Worm (Caenorhabditis elegans) whole organism, young adult: Measurements from ENCODE around the gene F14D7.14.

Experiments
- F10E7.11 ChIP-seq: sonication (generic microtip); optimal IDR thresholded peaks from 2 replicates; lab custom pipeline; 2017; ENCODE audit warnings: mild to moderate bottlenecking, missing genetic modification characterization, moderate library complexity, missing compliant biosample characterization
- F22D6.2 ChIP-seq: sonication (generic microtip); optimal IDR thresholded peaks from 2 replicates; lab custom pipeline; 2016; ENCODE audit warnings: mild to moderate bottlenecking, missing genetic modification characterization, missing compliant biosample characterization
- F23B12.7 ChIP-seq: sonication (generic microtip); optimal IDR thresholded peaks from 2 replicates; lab custom pipeline; 2017; ENCODE audit warnings: missing genetic modification characterization, mild to moderate bottlenecking, missing compliant biosample characterization, antibody characterized with exemption, moderate library complexity; ENCODE audit not compliant: insufficient read depth
- F52B5.7 ChIP-seq: sonication (generic microtip); optimal IDR thresholded peaks from 2 replicates; lab custom pipeline; 2016; ENCODE audit warnings: mild to moderate bottlenecking, missing genetic modification characterization, missing compliant biosample characterization
- F55B11.4 ChIP-seq: sonication (generic microtip); optimal IDR thresholded peaks from 2 replicates; lab custom pipeline; 2016; ENCODE audit warnings: missing compliant biosample characterization, missing genetic modification characterization, borderline replicate concordance; ENCODE audit not compliant: insufficient read depth
- F57A8.1 ChIP-seq: fragments of 200-800 bp; sonication (Bioruptor generic); optimal IDR thresholded peaks from 2 replicates; lab custom pipeline; 2018; ENCODE audit warnings: mild to moderate bottlenecking, missing genetic modification characterization, moderate library complexity, missing compliant biosample characterization
- F57C9.4 ChIP-seq: sonication (generic microtip); optimal IDR thresholded peaks from 2 replicates; lab custom pipeline; 2017; ENCODE audit warnings: mild to moderate bottlenecking, missing genetic modification characterization, missing compliant biosample characterization
- Y53F4B.3 ChIP-seq: fragments of 200-800 bp; sonication (Bioruptor generic); IDR thresholded peaks from 2 replicates; pipeline ENCODE4 v1.3.6; 2022; ENCODE audit warnings: missing genetic modification reagents, missing genetic modification characterization, missing compliant biosample characterization
- Y56A3A.18 ChIP-seq: fragments of 200-800 bp; sonication (Bioruptor generic); IDR thresholded peaks from 2 replicates; pipeline ENCODE4 v1.3.6; 2022; ENCODE audit warnings: missing genetic modification reagents, missing genetic modification characterization, missing compliant biosample characterization
- Y95B8A.8 ChIP-seq: fragments of 200-800 bp; sonication (Bioruptor generic); IDR thresholded peaks from 2 replicates; pipeline ENCODE4 v1.3.6; 2022; ENCODE audit warnings: missing genetic modification reagents, missing genetic modification characterization, missing compliant biosample characterization
- aptf-2 ChIP-seq: fragments of 200-800 bp; sonication (Bioruptor generic); conservative IDR thresholded peaks from 2 replicates; pipeline ENCODE4 v1.3.6; 2022; ENCODE audit warnings: missing genetic modification reagents, missing genetic modification characterization, missing compliant biosample characterization
- aptf-3 ChIP-seq: fragments of 200-800 bp; sonication (Bioruptor generic); IDR thresholded peaks from 2 replicates; pipeline ENCODE4 v1.3.6; 2022; ENCODE audit warnings: missing genetic modification characterization, missing compliant biosample characterization
- athp-1 ChIP-seq: sonication (generic microtip); optimal IDR thresholded peaks from 2 replicates; lab custom pipeline; 2017; ENCODE audit warnings: mild to moderate bottlenecking, missing genetic modification characterization, missing compliant biosample characterization
- attf-5 ChIP-seq: fragments of 200-800 bp; sonication (Bioruptor generic); optimal IDR thresholded peaks from 2 replicates; lab custom pipeline; 2018; ENCODE audit warnings: mild to moderate bottlenecking, missing genetic modification characterization, missing compliant biosample characterization
- bed-2 ChIP-seq: fragments of 200-800 bp; sonication (Bioruptor generic); IDR thresholded peaks from 2 replicates; pipeline ENCODE4 v1.3.6; 2022; ENCODE audit warnings: missing genetic modification reagents, missing genetic modification characterization, missing compliant biosample characterization
- cebp-1 ChIP-seq, 2 experiments: fragments of 200-800 bp in 1 of 2; sonication (Bioruptor generic) in 1 of 2; sonication (generic microtip) in 1 of 2; IDR thresholded peaks in 1 of 2; optimal IDR thresholded peaks in 1 of 2; 2 replicates each; pipeline versions ENCODE4 v1.3.6 to Lab custom; 2017 to 2022; ENCODE audit warnings: missing compliant biosample characterization in 2 of 2, missing genetic modification characterization in 2 of 2, mild to moderate bottlenecking in 1 of 2, missing genetic modification reagents in 1 of 2, moderate library complexity in 1 of 2
- ceh-58 ChIP-seq: fragments of 200-800 bp; sonication (Bioruptor generic); IDR thresholded peaks from 2 replicates; pipeline ENCODE4 v1.3.6; 2022; ENCODE audit warnings: missing genetic modification characterization, missing compliant biosample characterization
- ceh-91 ChIP-seq: fragments of 200-800 bp; sonication (Bioruptor generic); IDR thresholded peaks from 2 replicates; pipeline ENCODE4 v1.3.6; 2022; ENCODE audit warnings: missing genetic modification reagents, missing genetic modification characterization, missing compliant biosample characterization
- dox-1 ChIP-seq: fragments of 200-800 bp; sonication (Bioruptor generic); IDR thresholded peaks from 2 replicates; pipeline ENCODE4 v1.3.6; 2022; ENCODE audit warnings: missing genetic modification reagents, missing genetic modification characterization, missing compliant biosample characterization
- dpff-1 ChIP-seq: sonication (generic microtip); optimal IDR thresholded peaks from 2 replicates; lab custom pipeline; 2017; ENCODE audit warnings: mild to moderate bottlenecking, missing genetic modification characterization, missing compliant biosample characterization
- egrh-3 ChIP-seq: fragments of 200-800 bp; sonication (Bioruptor generic); IDR thresholded peaks from 2 replicates; pipeline ENCODE4 v1.3.6; 2022; ENCODE audit warnings: missing genetic modification reagents, missing genetic modification characterization, missing compliant biosample characterization
- ets-4 ChIP-seq: fragments of 200-800 bp; sonication (Bioruptor generic); optimal IDR thresholded peaks from 2 replicates; lab custom pipeline; 2018; ENCODE audit warnings: mild to moderate bottlenecking, missing genetic modification characterization, missing compliant biosample characterization
- fkh-3 ChIP-seq: sonication (generic microtip); optimal IDR thresholded peaks from 2 replicates; lab custom pipeline; 2016; ENCODE audit warnings: mild to moderate bottlenecking, missing genetic modification characterization, missing compliant biosample characterization
- gei-17 ChIP-seq: fragments of 200-800 bp; sonication (Bioruptor generic); optimal IDR thresholded peaks from 2 replicates; lab custom pipeline; 2018; ENCODE audit warnings: mild to moderate bottlenecking, missing genetic modification characterization, missing compliant biosample characterization
- him-1 ChIP-seq: sonication (generic microtip); optimal IDR thresholded peaks from 2 replicates; lab custom pipeline; 2016; ENCODE audit warnings: missing genotype, missing genetic modification reagents, missing genetic modification characterization, missing compliant biosample characterization
- hmg-1.2 ChIP-seq: fragments of 200-800 bp; sonication (Bioruptor generic); IDR thresholded peaks from 2 replicates; pipeline ENCODE4 v1.3.6; 2022; ENCODE audit warnings: missing genetic modification reagents, missing genetic modification characterization, missing compliant biosample characterization
- lin-54 ChIP-seq: fragments of 200-800 bp; sonication (Bioruptor generic); optimal IDR thresholded peaks from 2 replicates; lab custom pipeline; 2018; ENCODE audit warnings: mild to moderate bottlenecking, missing genetic modification characterization, missing compliant biosample characterization
- lsl-1 ChIP-seq: fragments of 200-800 bp; sonication (Bioruptor generic); optimal IDR thresholded peaks from 2 replicates; lab custom pipeline; 2018; ENCODE audit warnings: mild to moderate bottlenecking, missing genetic modification characterization, moderate library complexity, missing compliant biosample characterization
- madf-10 ChIP-seq: sonication (generic microtip); optimal IDR thresholded peaks from 2 replicates; lab custom pipeline; 2016; ENCODE audit warnings: mild to moderate bottlenecking, missing genetic modification characterization, missing compliant biosample characterization
- madf-6 ChIP-seq: fragments of 200-800 bp; sonication (Bioruptor generic); IDR thresholded peaks from 2 replicates; pipeline ENCODE4 v1.3.6; 2022; ENCODE audit warnings: missing genetic modification reagents, missing genetic modification characterization, missing compliant biosample characterization
- madf-8 ChIP-seq: fragments of 200-800 bp; sonication (Bioruptor generic); conservative IDR thresholded peaks from 2 replicates; pipeline ENCODE4 v1.3.6; 2022; ENCODE audit warnings: missing genetic modification reagents, missing genetic modification characterization, missing compliant biosample characterization
- nfya-1 ChIP-seq: sonication (generic microtip); optimal IDR thresholded peaks from 2 replicates; lab custom pipeline; 2017; ENCODE audit warnings: antibody characterized with exemption, missing compliant biosample characterization, missing genetic modification characterization, borderline replicate concordance; ENCODE audit not compliant: insufficient read depth
- nfya-2 ChIP-seq: fragments of 200-800 bp; sonication (Bioruptor generic); IDR thresholded peaks from 2 replicates; pipeline ENCODE4 v1.3.6; 2022; ENCODE audit warnings: missing genetic modification reagents, missing genetic modification characterization, missing compliant biosample characterization
- nfyb-1 ChIP-seq: fragments of 200-800 bp; sonication (Bioruptor generic); IDR thresholded peaks from 2 replicates; pipeline ENCODE4 v1.3.6; 2022; ENCODE audit warnings: missing genetic modification reagents, missing genetic modification characterization, missing compliant biosample characterization
- nhr-179 ChIP-seq: sonication (generic microtip); optimal IDR thresholded peaks from 2 replicates; lab custom pipeline; 2016; ENCODE audit warnings: mild to moderate bottlenecking, missing genetic modification characterization, missing compliant biosample characterization
- rec-8 ChIP-seq, 2 experiments: sonication (generic microtip); optimal IDR thresholded peaks; 2 replicates each; lab custom pipeline; 2016; ENCODE audit warnings: mild to moderate bottlenecking in 2 of 2, missing genetic modification characterization in 2 of 2, missing genetic modification reagents in 2 of 2, missing genotype in 2 of 2, missing biosample characterization in 1 of 2, missing compliant biosample characterization in 1 of 2, moderate library complexity in 1 of 2
- somi-1 ChIP-seq: fragments of 200-800 bp; sonication (Bioruptor generic); optimal IDR thresholded peaks from 2 replicates; lab custom pipeline; 2018; ENCODE audit warnings: mild to moderate bottlenecking, missing genetic modification characterization, missing compliant biosample characterization
- sptf-2 ChIP-seq: fragments of 200-800 bp; sonication (Bioruptor generic); optimal IDR thresholded peaks from 2 replicates; lab custom pipeline; 2018; ENCODE audit warnings: mild to moderate bottlenecking, missing genetic modification characterization, missing compliant biosample characterization
- zfh-2 ChIP-seq: fragments of 200-800 bp; sonication (Bioruptor generic); conservative IDR thresholded peaks from 2 replicates; pipeline ENCODE4 v1.3.6; 2022; ENCODE audit warnings: missing genetic modification reagents, missing genetic modification characterization, missing compliant biosample characterization
- ztf-6 ChIP-seq: fragments of 200-800 bp; sonication (Bioruptor generic); IDR thresholded peaks from 2 replicates; pipeline ENCODE4 v1.3.6; 2022; ENCODE audit warnings: missing genetic modification reagents, missing genetic modification characterization, missing compliant biosample characterization

Gene F14D7.14

ce11 chrV:14320730-14321319 is 11.1 kb downstream of the F14D7.14 start (continued):
- TF ChIP-seq aptf-2 (GFP tag; lab: Robert Waterston, UW) (no peak), F52B5.7 (tag; lab: Kevin White, UChicago) (no peak), gei-17 (GFP tag; lab: Kevin White, UChicago) (no peak), zfh-2 (GFP tag; lab: Robert Waterston, UW) (peak; percentile 95), lsl-1 (GFP tag; lab: Kevin White, UChicago) (no peak), athp-1 (peak; percentile 15), ets-4 (GFP tag; lab: Kevin White, UChicago) (no peak), ztf-6 (GFP tag; lab: Robert Waterston, UW) (no peak), lin-54 (GFP tag; lab: Kevin White, UChicago) (no peak), fkh-3 (tag; lab: Kevin White, UChicago) (no peak), F55B11.4 (no peak), ceh-91 (GFP tag; lab: Robert Waterston, UW) (no peak), rec-8 (tag; optimal IDR thresholded peaks at IDR 0.05; lab: Kevin White, UChicago) (no peak), F57C9.4 (no peak), aptf-3 (no peak), nhr-179 (tag; lab: Kevin White, UChicago) (no peak), F57A8.1 (GFP tag; lab: Kevin White, UChicago) (peak; percentile 31), madf-8 (no peak), him-1 (tag; lab: Kevin White, UChicago) (no peak), nfya-2 (no peak), dpff-1 (tag; lab: Kevin White, UChicago) (no peak), F22D6.2 (tag; lab: Kevin White, UChicago) (no peak), dox-1 (no peak), nfya-1 (tag; lab: Kevin White, UChicago) (no peak)

DNA sequence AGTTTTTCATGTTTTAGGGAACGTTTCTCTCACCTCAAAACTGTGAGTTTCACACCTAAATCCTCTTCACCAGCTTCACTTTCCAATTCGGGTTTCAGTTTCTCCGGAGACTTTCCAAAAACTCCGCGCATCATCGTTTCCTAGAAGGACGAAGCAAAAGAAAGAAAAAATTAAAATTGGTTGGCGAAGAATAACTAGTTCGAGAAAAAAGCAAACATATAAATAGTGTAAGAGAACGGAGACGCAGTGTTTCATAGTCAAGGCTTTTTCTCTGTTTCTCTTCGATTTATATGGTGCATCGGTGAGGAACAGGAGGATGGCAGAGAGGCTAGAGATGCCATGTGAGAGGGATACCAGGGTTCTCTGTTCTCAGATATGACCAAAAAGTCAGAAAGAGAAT is 13.0 kb downstream of the F14D7.14 start, which contains the start of gene F47B8.3:
TSS of gene F47B8.3 (minus strand) at position 261 of the 400 bp plus-strand sequence.
- TF ChIP-seq madf-6 (GFP tag; lab: Robert Waterston, UW) (no peak), zfh-2 (GFP tag; lab: Robert Waterston, UW) (no peak), Y56A3A.18 (GFP tag; lab: Robert Waterston, UW) (no peak), ceh-58 (GFP tag; lab: Robert Waterston, UW) (no peak), Y95B8A.8 (GFP tag; lab: Robert Waterston, UW) (no peak), F10E7.11 (tag; lab: Kevin White, UChicago) (no peak), madf-10 (no peak), Y53F4B.3 (GFP tag; lab: Robert Waterston, UW) (no peak), hmg-1.2 (GFP tag; lab: Robert Waterston, UW) (peak; percentile 75; the same call in 1 of the 2 replicates), F23B12.7 (tag; lab: Kevin White, UChicago) (no peak), cebp-1 (GFP tag; IDR thresholded peaks at IDR 0.05; lab: Robert Waterston, UW) (no peak), cebp-1 (tag; optimal IDR thresholded peaks at IDR 0.05; lab: Kevin White, UChicago) (peak; percentile 70), sptf-2 (GFP tag; lab: Kevin White, UChicago) (no peak), somi-1 (no peak), egrh-3 (no peak), bed-2 (GFP tag; lab: Robert Waterston, UW) (no peak), attf-5 (GFP tag; lab: Kevin White, UChicago) (no peak), nfyb-1 (GFP tag; lab: Robert Waterston, UW) (no peak)
